Fruit fly (Drosophila melanogaster): ENCODE results near the gene CG8219.

The CG8219 gene

DNA sequence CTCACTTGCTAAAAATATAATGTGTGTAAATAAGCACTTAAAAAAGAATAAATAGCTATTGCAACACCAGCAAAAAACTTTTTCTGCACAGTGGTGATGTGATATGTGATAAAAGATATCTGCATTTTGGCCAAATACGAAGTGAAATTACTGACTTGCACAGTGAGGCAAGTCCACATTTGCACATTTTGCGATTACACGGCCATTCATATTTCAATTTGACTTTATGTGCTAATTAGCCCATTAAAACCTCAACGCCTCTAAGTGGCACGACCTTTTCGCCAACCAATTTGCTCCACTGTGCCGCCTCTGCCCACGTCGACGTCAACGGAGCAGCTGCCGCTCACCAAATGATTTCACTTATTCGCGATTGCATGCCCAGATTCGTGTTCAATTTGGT lies 19.9 kb downstream of the CG8219 start, which contains the start of gene CG33946 (continued):
- TF ChIP-seq NfI (GFP tag; optimal IDR thresholded peaks at IDR 0.05) (peak; percentile 21), Ptx1 (GFP tag; IDR thresholded peaks at IDR 0.05) (0 out of 2 replicates have a peak, but pooled peaks have one; percentile 20), Atf-2 (GFP tag; optimal IDR thresholded peaks at IDR 0.05) (peak; percentile 30), wdn (GFP tag; IDR thresholded peaks at IDR 0.05) (peak; percentile 9; the same call in 1 of the 2 replicates), chm (GFP tag; IDR thresholded peaks at IDR 0.05) (0 out of 2 replicates have a peak, but pooled peaks have one; percentile 23), CG8089 (GFP tag; optimal IDR thresholded peaks at IDR 0.05) (peak; percentile 0), CG7963 (GFP tag; IDR thresholded peaks at IDR 0.05; ENCODE audit: partially characterized antibody) (no peak), CG30431 (GFP tag; optimal IDR thresholded peaks at IDR 0.05) (peak; percentile 35), CG2889 (GFP tag; IDR thresholded peaks at IDR 0.05) (no peak), CG32532 (GFP tag; IDR thresholded peaks at IDR 0.05) (0 out of 2 replicates have a peak, but pooled peaks have one; percentile 19), vvl (GFP tag; IDR thresholded peaks at IDR 0.05) (no peak), crol (GFP tag; IDR thresholded peaks at IDR 0.05) (no peak), pita (GFP tag; optimal IDR thresholded peaks at IDR 0.05) (no peak), Trl (optimal IDR thresholded peaks at IDR 0.05) (no peak), Trl (GFP tag; optimal IDR thresholded peaks at IDR 0.05) (no peak), CG4854 (GFP tag; optimal IDR thresholded peaks at IDR 0.05) (no peak), Aef1 (GFP tag; IDR thresholded peaks at IDR 0.05) (0 out of 3 replicates have a peak, but pooled peaks have one; percentile 23), ranshi (GFP tag; IDR thresholded peaks at IDR 0.05) (peak; percentile 64; the same call in 1 of the 2 replicates), nmo (GFP tag; optimal IDR thresholded peaks at IDR 0.05) (no peak), Rfx (GFP tag; IDR thresholded peaks at IDR 0.05) (peak; percentile 30; the same call in 1 of the 2 replicates), CG12104 (GFP tag; optimal IDR thresholded peaks at IDR 0.05) (no peak), slbo (GFP tag; IDR thresholded peaks at IDR 0.05) (peak; percentile 51), pho (GFP tag; optimal IDR thresholded peaks at IDR 0.05) (no peak), dysf (GFP tag; IDR thresholded peaks at IDR 0.05) (peak; percentile 24; the same call in 1 of the 3 replicates), row (GFP tag; IDR thresholded peaks at IDR 0.05) (peak; percentile 53), Sin3A (optimal IDR thresholded peaks at IDR 0.05) (no peak), Ets65A (GFP tag) (peak; percentile 39), CG4282 (GFP tag; optimal IDR thresholded peaks at IDR 0.05) (no peak), odd (GFP tag; optimal IDR thresholded peaks at IDR 0.05) (no peak), CG13894 (tag; optimal IDR thresholded peaks at IDR 0.05) (no peak), zfh1 (GFP tag; IDR thresholded peaks at IDR 0.05) (peak; percentile 64; the same call in 2 of the 3 replicates), hb (GFP tag; IDR thresholded peaks at IDR 0.05; ENCODE audit: partially characterized antibody) (no peak), Optix (GFP tag; IDR thresholded peaks at IDR 0.05) (peak; percentile 57; the same call in 1 of the 3 replicates), CG18262 (tag; optimal IDR thresholded peaks at IDR 0.05) (peak; percentile 10), CG17361 (GFP tag; IDR thresholded peaks at IDR 0.05) (0 out of 3 replicates have a peak, but pooled peaks have one; percentile 22), emc (GFP tag; optimal IDR thresholded peaks at IDR 0.05) (no peak), sna (GFP tag; IDR thresholded peaks at IDR 0.05; ENCODE audit: partially characterized antibody) (no peak), CG18011 (GFP tag; optimal IDR thresholded peaks at IDR 0.05) (no peak), Dp (GFP tag; optimal IDR thresholded peaks at IDR 0.05) (no peak), ems (GFP tag; optimal IDR thresholded peaks at IDR 0.05) (peak; percentile 47), Awh (GFP tag; IDR thresholded peaks at IDR 0.05) (0 out of 2 replicates have a peak, but pooled peaks have one; percentile 8), CG6854 (GFP tag; optimal IDR thresholded peaks at IDR 0.05) (no peak), Usf (GFP tag; optimal IDR thresholded peaks at IDR 0.05) (peak; percentile 3), sens (GFP tag) (peak; percentile 88), CG1602 (GFP tag; optimal IDR thresholded peaks at IDR 0.05) (peak; percentile 25), prd (optimal IDR thresholded peaks at IDR 0.05) (no peak), prd (GFP tag; IDR thresholded peaks at IDR 0.05) (peak; percentile 73; the same call in 2 of the 3 replicates), sd (tag; optimal IDR thresholded peaks at IDR 0.05) (no peak)
